Fruit fly (Drosophila melanogaster) S2 (cell line): Measurements from ENCODE around the gene Hex-A.
A peak's percentile ranks its signal among the peaks of the same experiment; 100 is the strongest.

ENCODE experiments used
- CG8478 ChIP-seq: fragments of >200 bp; optimal IDR thresholded peaks from 2 replicates; lab custom pipeline; 2018
- CTCF ChIP-seq, 2 experiments: fragments of >200 bp; optimal IDR thresholded peaks; 2 replicates each; lab custom pipeline; 2018

Hex-A gene

dm6 chrX:9598106-9598505 lies 12.6 kb downstream of the Hex-A start:
- TF ChIP-seq CTCF (optimal IDR thresholded peaks at IDR 0.05; lab: Kevin White, UChicago) (no peak), CG8478 (lab: Kevin White, UChicago) (no peak)

DNA sequence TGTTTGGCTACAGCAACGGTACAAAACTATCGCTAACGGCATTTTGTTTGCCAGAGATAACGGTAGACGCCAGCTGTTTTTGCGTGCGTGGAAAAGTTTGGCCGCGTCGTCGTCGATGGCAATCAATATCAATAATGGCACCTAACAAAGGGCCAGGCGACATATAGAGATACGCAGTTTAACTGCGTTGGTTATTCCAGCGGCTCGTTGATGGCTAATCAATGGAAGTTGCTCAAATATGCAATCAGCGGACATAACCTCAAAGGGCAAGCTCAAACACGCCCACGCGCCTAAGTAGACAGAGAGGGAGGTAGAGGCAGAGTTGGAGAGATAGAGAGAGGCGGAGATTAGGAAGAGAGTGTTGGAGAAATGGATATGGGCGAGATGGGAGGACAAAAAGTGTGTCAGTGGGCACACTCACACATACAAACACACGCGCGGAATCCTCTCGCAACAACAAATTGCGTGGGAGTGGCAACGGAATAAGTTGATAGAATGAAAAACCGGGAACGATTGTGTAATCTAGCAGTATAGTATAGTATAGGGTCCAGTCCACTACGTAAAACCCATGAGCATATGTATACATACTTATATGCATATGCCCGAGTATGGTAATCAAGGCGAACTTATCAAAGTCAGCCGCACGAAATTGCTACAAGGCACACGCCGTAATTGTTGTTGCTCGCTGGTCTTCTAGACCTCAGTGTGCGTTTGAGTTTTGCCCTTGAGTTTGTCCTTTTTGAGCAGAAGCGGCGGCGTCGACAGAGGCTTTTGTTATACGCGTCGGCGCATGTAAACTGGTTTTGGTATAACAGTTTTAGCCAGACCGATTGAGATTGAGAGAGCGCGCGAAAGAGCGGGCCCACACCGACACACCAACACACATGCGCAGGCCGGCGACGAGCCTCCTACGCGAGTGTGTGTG lies 13.9 kb downstream of the Hex-A start:
- no peak for TF ChIP-seq CTCF (optimal IDR thresholded peaks at IDR 0.05; lab: Kevin White, UChicago)
- TF ChIP-seq CG8478 (lab: Kevin White, UChicago), result no peak

- TF ChIP-seq CG8478 (lab: Kevin White, UChicago), result no peak
- peak in 1 of 2 experiments; percentile 21 for TF ChIP-seq CTCF (optimal IDR thresholded peaks at IDR 0.05; lab: Kevin White, UChicago)
These were observed 14.8 kb downstream of the Hex-A start for dm6 chrX:9600083-9600817.

dm6 chrX:9600818-9601732 lies 15.6 kb downstream of the Hex-A start, which contains the start of gene Gga:
Gene Gga, plus strand, starts transcription at chrX:9601030.
- TF ChIP-seq CTCF (optimal IDR thresholded peaks at IDR 0.05; lab: Kevin White, UChicago), result peak; percentile 29 to 36
- no peak for TF ChIP-seq CG8478 (lab: Kevin White, UChicago)

DNA sequence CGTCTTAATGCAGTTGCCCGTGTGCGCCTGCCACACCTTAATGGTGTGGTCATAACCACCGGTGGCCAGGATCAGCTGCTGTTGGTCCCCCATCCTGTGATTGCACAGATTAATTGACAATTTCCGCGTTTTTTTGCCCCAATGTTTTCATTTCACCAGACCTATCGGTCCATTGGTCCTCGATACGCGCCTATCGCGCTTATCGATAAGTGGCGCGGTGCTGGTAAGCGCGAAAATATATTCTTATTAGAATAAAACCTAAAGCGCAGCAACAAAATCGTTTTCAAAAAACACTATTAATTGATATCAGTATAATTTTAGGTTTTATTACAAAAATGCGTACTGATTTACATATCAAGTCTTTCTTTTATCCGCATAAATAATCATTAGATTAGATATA lies 20.3 kb downstream of the Hex-A start, which contains the start of gene Lst8:
Lst8 (minus strand) TSS at position 187 of the 400 bp plus-strand sequence.
- no peak for TF ChIP-seq CG8478 (lab: Kevin White, UChicago)
- TF ChIP-seq CTCF (optimal IDR thresholded peaks at IDR 0.05; lab: Kevin White, UChicago), result no peak

- TF ChIP-seq CTCF (optimal IDR thresholded peaks at IDR 0.05; lab: Kevin White, UChicago) (peak; percentile 74 to 77), CG8478 (lab: Kevin White, UChicago) (no peak)
These were observed 23.4 kb downstream of the Hex-A start, which contains the start of the genes LysRS and Hecw for dm6 chrX:9608727-9609419. Gene LysRS, minus strand, starts transcription at chrX:9608884. Gene Hecw, plus strand, starts transcription at chrX:9608946.

DNA sequence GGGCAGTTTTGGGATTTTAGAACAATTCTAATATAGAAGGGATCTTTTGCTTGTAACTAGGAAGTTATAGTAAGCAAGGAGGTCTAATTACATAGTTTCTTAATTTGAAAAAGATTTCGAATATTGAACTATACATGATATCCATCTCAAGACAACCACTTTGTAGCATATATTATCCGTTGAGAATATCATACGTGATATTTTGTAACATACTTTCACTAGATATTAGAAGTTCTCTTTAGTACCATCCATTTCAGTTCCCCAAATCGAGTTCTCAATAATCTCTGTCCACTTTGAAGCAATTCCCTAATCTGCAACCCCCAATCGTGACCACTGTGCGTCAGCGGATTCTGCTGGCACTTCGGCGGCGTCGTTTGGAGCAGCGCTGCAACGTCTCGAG lies 30.0 kb downstream of the Hex-A start:
- no peak for TF ChIP-seq CTCF (optimal IDR thresholded peaks at IDR 0.05; lab: Kevin White, UChicago)
- TF ChIP-seq CG8478 (lab: Kevin White, UChicago), result no peak

DNA sequence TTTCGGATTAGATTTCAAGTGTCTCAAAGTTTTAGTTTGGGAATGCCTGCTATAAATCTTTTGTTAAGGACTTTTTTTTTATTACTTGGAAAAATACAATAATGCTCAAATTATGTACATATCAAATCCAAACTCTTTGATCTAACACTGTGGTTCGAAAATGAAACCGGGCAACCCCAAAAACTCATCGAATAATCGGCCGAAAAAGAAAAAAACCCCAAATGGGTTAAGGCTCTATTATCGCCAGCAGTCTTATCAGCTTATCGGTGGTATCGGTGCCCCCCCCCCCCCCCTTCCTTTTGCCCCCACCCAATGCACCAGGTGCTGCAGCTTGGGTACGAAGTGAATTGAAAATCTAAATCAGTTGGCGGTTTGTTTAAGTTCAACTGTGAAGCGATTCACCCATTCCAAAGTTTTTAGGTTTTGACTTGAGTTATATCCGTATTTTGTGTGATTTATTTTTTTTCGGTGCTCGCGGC lies 32.2 kb downstream of the Hex-A start:
- TF ChIP-seq CTCF (optimal IDR thresholded peaks at IDR 0.05; lab: Kevin White, UChicago) (no peak), CG8478 (lab: Kevin White, UChicago) (no peak)

DNA sequence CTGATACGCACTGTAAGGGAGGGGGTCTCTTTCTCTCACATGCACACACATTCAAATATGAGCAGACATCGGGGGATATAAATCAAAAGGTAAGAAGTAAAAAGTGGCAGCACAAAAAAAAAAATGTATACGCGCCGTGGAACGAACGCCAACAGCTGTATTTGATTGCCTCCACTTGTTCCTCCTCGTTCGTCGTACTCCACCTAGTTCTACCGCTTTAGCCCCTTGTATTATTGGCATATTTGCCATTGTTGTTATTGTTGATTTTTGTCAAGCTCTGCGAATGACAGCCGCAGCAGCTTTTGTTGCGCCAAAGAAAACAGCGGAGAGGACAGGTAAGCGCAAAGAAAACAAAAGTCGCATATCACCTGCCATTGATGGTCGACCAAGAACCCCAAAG lies 51.4 kb downstream of the Hex-A start:
- TF ChIP-seq CTCF (optimal IDR thresholded peaks at IDR 0.05; lab: Kevin White, UChicago), result no peak
- no peak for TF ChIP-seq CG8478 (lab: Kevin White, UChicago)

dm6 chrX:9638927-9639420 lies 53.5 kb downstream of the Hex-A start:
- TF ChIP-seq CTCF (optimal IDR thresholded peaks at IDR 0.05; lab: Kevin White, UChicago) (no peak), CG8478 (lab: Kevin White, UChicago) (no peak)
